Fruit fly (Drosophila melanogaster) whole organism, embryonic: Measurements from ENCODE around the gene CG7557.

Experiments
- Antp ChIP-seq: fragments of 200-800 bp; sonication (Bioruptor generic); optimal IDR thresholded peaks from 3 replicates; lab custom pipeline; 2016; ENCODE audit warnings: missing biosample characterization, missing genetic modification characterization
- Atf3 ChIP-seq: fragments of 200-800 bp; sonication (Bioruptor generic); optimal IDR thresholded peaks from 3 replicates; lab custom pipeline; 2016; ENCODE audit warnings: missing biosample characterization, missing genetic modification characterization
- Atf6 ChIP-seq: fragments of 200-800 bp; sonication (Bioruptor generic); IDR thresholded peaks from 2 replicates; pipeline ENCODE4 v1.3.6; 2022; ENCODE audit warnings: missing biosample characterization, missing genetic modification characterization
- CG10321 ChIP-seq: fragments of 200-800 bp; sonication (Bioruptor generic); IDR thresholded peaks from 2 replicates; pipeline ENCODE4 v1.3.6; 2022; ENCODE audit warnings: missing biosample characterization, missing genetic modification characterization
- CG11085 ChIP-seq: fragments of 200-800 bp; sonication (Bioruptor generic); IDR thresholded peaks from 2 replicates; pipeline ENCODE4 v1.3.6; 2022; ENCODE audit warnings: missing biosample characterization, missing genetic modification characterization
- CG11093 ChIP-seq: fragments of 200-800 bp; sonication (Bioruptor generic); IDR thresholded peaks from 3 replicates; pipeline ENCODE4 v1.3.6; 2022; ENCODE audit warnings: missing biosample characterization, missing genetic modification characterization
- CG11456 ChIP-seq: fragments of 200-800 bp; sonication (Bioruptor generic); IDR thresholded peaks from 3 replicates; pipeline ENCODE4 v1.3.6; 2022; ENCODE audit warnings: missing biosample characterization, missing genetic modification characterization
- CG12391 ChIP-seq: fragments of 200-800 bp; sonication (Bioruptor generic); optimal IDR thresholded peaks from 3 replicates; lab custom pipeline; 2018; ENCODE audit warnings: missing biosample characterization, mild to moderate bottlenecking, missing genetic modification characterization, moderate library complexity
- CG1529 ChIP-seq: fragments of 200-800 bp; sonication (Bioruptor generic); optimal IDR thresholded peaks from 3 replicates; lab custom pipeline; 2018; ENCODE audit warnings: missing biosample characterization, missing genetic modification characterization
- CG16815 ChIP-seq: fragments of 200-800 bp; sonication (Bioruptor generic); optimal IDR thresholded peaks from 3 replicates; lab custom pipeline; 2017; ENCODE audit warnings: missing biosample characterization, mild to moderate bottlenecking, missing genetic modification characterization
- CG17361 ChIP-seq: fragments of 200-800 bp; sonication (Bioruptor generic); IDR thresholded peaks from 3 replicates; pipeline ENCODE4 v1.3.6; 2022; ENCODE audit warnings: missing biosample characterization, missing genetic modification characterization
- CG17385 ChIP-seq: fragments of 200-800 bp; sonication (Bioruptor generic); optimal IDR thresholded peaks from 3 replicates; lab custom pipeline; 2018; ENCODE audit warnings: missing biosample characterization, mild to moderate bottlenecking, missing genetic modification characterization
- CG31441 ChIP-seq: fragments of 200-800 bp; sonication (Bioruptor generic); IDR thresholded peaks from 2 replicates; pipeline ENCODE4 v1.3.6; 2022; ENCODE audit warnings: missing biosample characterization, missing genetic modification characterization
- CG32532 ChIP-seq: fragments of 200-800 bp; sonication (Bioruptor generic); IDR thresholded peaks from 2 replicates; pipeline ENCODE4 v1.3.6; 2022; ENCODE audit warnings: missing biosample characterization, missing genetic modification characterization
- CG32767 ChIP-seq: fragments of 200-800 bp; sonication (Bioruptor generic); IDR thresholded peaks from 2 replicates; pipeline ENCODE4 v1.3.6; 2022; ENCODE audit warnings: missing biosample characterization, missing genetic modification characterization
- CG3281 ChIP-seq: fragments of 200-800 bp; sonication (Bioruptor generic); optimal IDR thresholded peaks from 3 replicates; lab custom pipeline; 2017; ENCODE audit warnings: missing biosample characterization, mild to moderate bottlenecking, missing genetic modification characterization
- CG3726 ChIP-seq: fragments of 200-800 bp; sonication (Bioruptor generic); IDR thresholded peaks from 3 replicates; pipeline ENCODE4, ENCODE4 v1.3.6; 2022; ENCODE audit warnings: missing biosample characterization, missing genetic modification characterization
- CG6654 ChIP-seq: fragments of 200-800 bp; sonication (Bioruptor generic); optimal IDR thresholded peaks from 2 replicates; lab custom pipeline; 2017; ENCODE audit warnings: missing biosample characterization, mild to moderate bottlenecking, missing genetic modification characterization
- CG6689 ChIP-seq: fragments of 200-800 bp; sonication (Bioruptor generic); IDR thresholded peaks from 2 replicates; pipeline ENCODE4 v1.3.6; 2022; ENCODE audit warnings: missing biosample characterization, missing genetic modification characterization
- CG9215 ChIP-seq: fragments of 200-800 bp; sonication (Bioruptor generic); IDR thresholded peaks from 2 replicates; pipeline ENCODE4 v1.3.6; 2022; ENCODE audit warnings: missing biosample characterization, missing genetic modification characterization
- CG9609 ChIP-seq: fragments of 200-800 bp; sonication (Bioruptor generic); optimal IDR thresholded peaks from 3 replicates; lab custom pipeline; 2016; ENCODE audit warnings: missing biosample characterization, missing genetic modification characterization
- D ChIP-seq, 2 experiments: fragments of 200-800 bp in 1 of 2; fragments of >200 bp in 1 of 2; sonication (Bioruptor generic) in 1 of 2; optimal IDR thresholded peaks; 2 replicates in 1 of 2; 3 replicates in 1 of 2; lab custom pipeline; 2017; ENCODE audit warnings: mild to moderate bottlenecking in 1 of 2, missing biosample characterization in 1 of 2, missing genetic modification characterization in 1 of 2, missing genetic modification reagents in 1 of 2
- D19A ChIP-seq: fragments of 200-800 bp; optimal IDR thresholded peaks from 3 replicates; lab custom pipeline; 2019; ENCODE audit warnings: missing biosample characterization, mild to moderate bottlenecking, missing genetic modification characterization, moderate library complexity
- Dbx ChIP-seq: fragments of 200-800 bp; sonication (Bioruptor generic); IDR thresholded peaks from 3 replicates; pipeline ENCODE4 v1.3.6; 2022; ENCODE audit warnings: missing biosample characterization, missing genetic modification characterization
- E2f1 ChIP-seq: fragments of 200-800 bp; sonication (Bioruptor generic); IDR thresholded peaks from 2 replicates; pipeline ENCODE4 v1.3.6; 2022; ENCODE audit warnings: missing biosample characterization, missing genetic modification characterization
- Fer2 ChIP-seq: fragments of 200-800 bp; sonication (Bioruptor generic); optimal IDR thresholded peaks from 2 replicates; lab custom pipeline; 2018; ENCODE audit warnings: missing biosample characterization, mild to moderate bottlenecking, missing genetic modification characterization, moderate library complexity
- HLHmδ ChIP-seq: fragments of 200-800 bp; sonication (Bioruptor generic); optimal IDR thresholded peaks from 2 replicates; lab custom pipeline; 2018; ENCODE audit warnings: missing biosample characterization, mild to moderate bottlenecking, missing genetic modification characterization, moderate library complexity
- Hr51 ChIP-seq, 2 experiments: fragments of 200-800 bp; sonication (Bioruptor generic); optimal IDR thresholded peaks; 2 replicates in 1 of 2; 3 replicates in 1 of 2; lab custom pipeline; 2016 to 2018; ENCODE audit warnings: missing biosample characterization in 2 of 2, missing genetic modification characterization in 2 of 2, mild to moderate bottlenecking in 1 of 2, moderate library complexity in 1 of 2
- Hsf ChIP-seq: fragments of 200-800 bp; sonication (Bioruptor generic); optimal IDR thresholded peaks from 3 replicates; lab custom pipeline; 2016; ENCODE audit warnings: missing biosample characterization, missing genetic modification characterization
- Mad ChIP-seq: fragments of 200-800 bp; sonication (Bioruptor generic); optimal IDR thresholded peaks from 2 replicates; lab custom pipeline; 2016; ENCODE audit warnings: missing biosample characterization, missing genetic modification characterization
- Med ChIP-seq: fragments of 200-800 bp; sonication (Bioruptor generic); peaks from one replicate; lab custom pipeline; 2016; ENCODE audit warnings: missing biosample characterization, missing genetic modification characterization, mild to moderate bottlenecking, inconsistent platforms, moderate library complexity
- NC2β ChIP-seq: fragments of 200-800 bp; sonication (Bioruptor generic); optimal IDR thresholded peaks from 2 replicates; lab custom pipeline; 2016; ENCODE audit warnings: missing biosample characterization, missing genetic modification characterization
- Nf-YA ChIP-seq: fragments of 200-800 bp; sonication (Bioruptor generic); IDR thresholded peaks from 2 replicates; pipeline ENCODE4 v1.3.6; 2022; ENCODE audit warnings: missing biosample characterization, missing genetic modification characterization
- Pdp1 ChIP-seq, 2 experiments: fragments of 200-800 bp; sonication (Bioruptor generic); optimal IDR thresholded peaks; 3 replicates each; lab custom pipeline; 2016; ENCODE audit warnings: missing biosample characterization in 2 of 2, missing genetic modification characterization in 2 of 2, mild to moderate bottlenecking in 1 of 2, moderate library complexity in 1 of 2
- Tbp ChIP-seq: fragments of >200 bp; optimal IDR thresholded peaks from 2 replicates; lab custom pipeline; 2018; ENCODE audit warnings: missing biosample characterization, missing genetic modification characterization
- ato ChIP-seq: fragments of 200-800 bp; sonication (Bioruptor generic); IDR thresholded peaks from 2 replicates; pipeline ENCODE4 v1.3.6; 2022; ENCODE audit warnings: missing biosample characterization, missing genetic modification characterization; ENCODE audit not compliant: partially characterized antibody
- dysf ChIP-seq: fragments of 200-800 bp; sonication (Bioruptor generic); IDR thresholded peaks from 3 replicates; pipeline ENCODE4 v1.3.6; 2022; ENCODE audit warnings: missing biosample characterization, missing genetic modification characterization
- ftz-f1 ChIP-seq: fragments of 200-800 bp; sonication (Bioruptor generic); optimal IDR thresholded peaks from 2 replicates; lab custom pipeline; 2016; ENCODE audit warnings: missing biosample characterization, missing genetic modification characterization
- gcm2 ChIP-seq: fragments of 200-800 bp; sonication (Bioruptor generic); optimal IDR thresholded peaks from 2 replicates; lab custom pipeline; 2016; ENCODE audit warnings: missing biosample characterization, missing genetic modification characterization
- gem ChIP-seq: fragments of 200-800 bp; sonication (Bioruptor generic); optimal IDR thresholded peaks from 2 replicates; lab custom pipeline; 2019; ENCODE audit warnings: missing biosample characterization, mild to moderate bottlenecking, missing genetic modification characterization, moderate library complexity
- mld ChIP-seq: fragments of 200-800 bp; sonication (Bioruptor generic); IDR thresholded peaks from 3 replicates; pipeline ENCODE4 v1.3.6; 2022; ENCODE audit warnings: missing biosample characterization, missing genetic modification characterization; ENCODE audit not compliant: partially characterized antibody
- oc ChIP-seq: fragments of 200-800 bp; sonication (Bioruptor generic); optimal IDR thresholded peaks from 2 replicates; lab custom pipeline; 2018; ENCODE audit warnings: missing biosample characterization, mild to moderate bottlenecking, missing genetic modification characterization, moderate library complexity
- pb ChIP-seq: fragments of 200-800 bp; sonication (Bioruptor generic); optimal IDR thresholded peaks from 3 replicates; lab custom pipeline; 2016; ENCODE audit warnings: missing biosample characterization, missing genetic modification characterization
- sc ChIP-seq, 3 experiments: fragments of >200 bp in 2 of 3; fragments of 200-800 bp in 1 of 3; sonication (Bioruptor generic) in 1 of 3; optimal IDR thresholded peaks; 2 replicates in 2 of 3; 3 replicates in 1 of 3; lab custom pipeline; 2017; ENCODE audit warnings: mild to moderate bottlenecking in 1 of 3, missing biosample characterization in 1 of 3, missing genetic modification characterization in 1 of 3, missing genetic modification reagents in 1 of 3
- shn ChIP-seq: fragments of 200-800 bp; sonication (Bioruptor generic); optimal IDR thresholded peaks from 3 replicates; lab custom pipeline; 2016; ENCODE audit warnings: missing biosample characterization, missing genetic modification characterization
- tap ChIP-seq: fragments of 200-800 bp; optimal IDR thresholded peaks from 3 replicates; lab custom pipeline; 2019; ENCODE audit warnings: missing biosample characterization, mild to moderate bottlenecking, missing genetic modification characterization, moderate library complexity
- tin ChIP-seq: fragments of 200-800 bp; sonication (Bioruptor generic); optimal IDR thresholded peaks from 3 replicates; lab custom pipeline; 2016; ENCODE audit warnings: missing biosample characterization, missing genetic modification characterization
- toy ChIP-seq: fragments of 200-800 bp; sonication (Bioruptor generic); IDR thresholded peaks from 2 replicates; pipeline ENCODE4 v1.3.6; 2022; ENCODE audit warnings: missing biosample characterization, missing genetic modification characterization

CG7557 gene

dm6 chr3L:11485956-11486609, 41.1 kb downstream of the CG7557 start (continued):
- TF ChIP-seq CG12391 (tag; lab: Kevin White, UChicago) (peak; percentile 38), CG32532 (GFP tag; lab: Robert Waterston, UW) (no peak), CG9215 (GFP tag; lab: Robert Waterston, UW) (no peak), E2f1 (0 out of 2 replicates have a peak, but pooled peaks have one; percentile 22), CG6689 (peak; percentile 37; the same call in 1 of the 2 replicates), CG17361 (GFP tag; lab: Robert Waterston, UW) (peak; percentile 40; the same call in 2 of the 3 replicates), mld (GFP tag; lab: Robert Waterston, UW) (0 out of 3 replicates have a peak, but pooled peaks have one; percentile 32), CG9609 (GFP tag; lab: Kevin White, UChicago) (no peak), CG11456 (GFP tag; lab: Robert Waterston, UW) (no peak), CG16815 (no peak), pb (GFP tag; lab: Kevin White, UChicago) (no peak), ato (GFP tag; lab: Robert Waterston, UW) (no peak), Tbp (GFP tag; lab: Kevin White, UChicago) (no peak), Atf3 (GFP tag; lab: Kevin White, UChicago) (no peak), HLHmδ (GFP tag; lab: Kevin White, UChicago) (no peak), CG6654 (GFP tag; lab: Kevin White, UChicago) (no peak), CG11085 (GFP tag; lab: Robert Waterston, UW) (no peak), Mad (GFP tag; lab: Kevin White, UChicago) (no peak), tap (tag; lab: Kevin White, UChicago) (no peak), dysf (GFP tag; lab: Robert Waterston, UW) (no peak), CG10321 (GFP tag; lab: Robert Waterston, UW) (no peak), Nf-YA (GFP tag; lab: Robert Waterston, UW) (no peak), CG32767 (GFP tag; lab: Robert Waterston, UW) (no peak), gem (tag; lab: Kevin White, UChicago) (peak; percentile 24), NC2β (GFP tag; lab: Kevin White, UChicago) (peak; percentile 9), sc (optimal IDR thresholded peaks at IDR 0.05; lab: Kevin White, UChicago) (no peak), sc (GFP tag; optimal IDR thresholded peaks at IDR 0.05; lab: Kevin White, UChicago) (peak; percentile 7), gcm2 (no peak), CG31441 (GFP tag; lab: Robert Waterston, UW) (peak; percentile 55), Fer2 (tag; lab: Kevin White, UChicago) (no peak), CG17385 (GFP tag; lab: Kevin White, UChicago) (peak; percentile 17), CG3281 (GFP tag; lab: Kevin White, UChicago) (no peak)

- TF ChIP-seq Pdp1 (GFP tag; optimal IDR thresholded peaks at IDR 0.05; lab: Kevin White, UChicago) (peak in 1 of 2 experiments; percentile 52), shn (GFP tag; lab: Kevin White, UChicago) (peak; percentile 30), Atf6 (peak; percentile 29), toy (GFP tag; lab: Robert Waterston, UW) (no peak), Antp (GFP tag; lab: Kevin White, UChicago) (peak; percentile 58), CG1529 (GFP tag; lab: Kevin White, UChicago) (no peak), Dbx (GFP tag; lab: Robert Waterston, UW) (peak; percentile 65; the same call in 2 of the 3 replicates), ftz-f1 (peak; percentile 88), Hr51 (GFP tag; optimal IDR thresholded peaks at IDR 0.05; lab: Kevin White, UChicago) (peak; percentile 31 to 62), D19A (peak; percentile 55), CG3726 (GFP tag; lab: Robert Waterston, UW) (0 out of 3 replicates have a peak, but pooled peaks have one; percentile 30), Med (GFP tag; lab: Kevin White, UChicago) (peak; percentile 95), CG11093 (GFP tag; lab: Robert Waterston, UW) (no peak; the same call in 2 of the 3 replicates), Hsf (GFP tag; lab: Kevin White, UChicago) (peak; percentile 14), oc (tag; lab: Kevin White, UChicago) (peak; percentile 77), tin (GFP tag; lab: Kevin White, UChicago) (peak; percentile 17), D (optimal IDR thresholded peaks at IDR 0.05; lab: Kevin White, UChicago) (no peak), D (GFP tag; optimal IDR thresholded peaks at IDR 0.05; lab: Kevin White, UChicago) (peak; percentile 24)
Measured at dm6 chr3L:11487327-11487973, 42.5 kb downstream of the CG7557 start, which contains the start of gene chrb. TSS of gene chrb (plus strand) at chr3L:11487550.
